Worm (Caenorhabditis elegans): ENCODE measurements around the gene cpg-20.

DNA sequence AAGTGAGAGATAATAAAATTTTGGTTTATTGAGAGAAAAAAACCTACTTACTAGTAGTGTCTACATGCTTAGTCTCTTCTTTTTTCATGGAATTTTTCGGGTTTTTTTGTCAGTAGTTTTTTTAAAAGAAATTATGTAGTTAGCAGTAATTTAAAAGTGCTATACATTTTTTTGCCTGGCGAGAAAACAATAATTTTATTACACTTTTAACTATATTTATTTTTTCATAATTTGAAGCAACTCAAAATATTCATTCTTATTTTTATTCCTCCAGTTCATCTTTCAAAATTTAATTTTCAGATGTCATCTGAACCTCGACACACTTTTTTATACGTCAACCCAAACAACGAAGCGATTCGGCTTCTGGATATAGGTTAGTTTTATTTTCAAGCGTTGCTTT is 35.4 kb downstream of the cpg-20 start, which contains the start of gene kcc-2:
- no peak for TF ChIP-seq unc-62 (GFP tag; optimal IDR thresholded peaks at IDR 0.05)
- no peak for TF ChIP-seq nhr-76 (tag; optimal IDR thresholded peaks at IDR 0.05)
- no peak for TF ChIP-seq pha-4 (tag; optimal IDR thresholded peaks at IDR 0.05)
- TF ChIP-seq nhr-12 (tag; optimal IDR thresholded peaks at IDR 0.05), result no peak
- TF ChIP-seq ceh-39 (tag; optimal IDR thresholded peaks at IDR 0.05), result no peak
- no peak for TF ChIP-seq elt-3 (tag; optimal IDR thresholded peaks at IDR 0.05)
- no peak for TF ChIP-seq ztf-11 (tag; optimal IDR thresholded peaks at IDR 0.05)
- no peak for TF ChIP-seq drap-1 (GFP tag; optimal IDR thresholded peaks at IDR 0.05)
- TF ChIP-seq lin-13 (tag; optimal IDR thresholded peaks at IDR 0.05), result no peak
- TF ChIP-seq blmp-1 (tag; optimal IDR thresholded peaks at IDR 0.05), result no peak

All from whole organism, mixed stage, embryonic.